Fruit fly (Drosophila melanogaster): Measurements from ENCODE around the gene CG33093.

dm6 chr3R:22540686-22541085 is 9.0 kb upstream of the CG33093 start:
- no peak for TF ChIP-seq Dll (optimal IDR thresholded peaks at IDR 0.05)
- no peak for TF ChIP-seq EcR (GFP tag; optimal IDR thresholded peaks at IDR 0.05)
- TF ChIP-seq usp (GFP tag; optimal IDR thresholded peaks at IDR 0.05): no peak

All from whole organism.